Fruit fly (Drosophila melanogaster) whole organism, embryonic: ENCODE results near the gene Snx27.
A peak's percentile ranks its signal among the peaks of the same experiment; 100 is the strongest.

Source experiments
- Bgb ChIP-seq: fragments of 200-800 bp; sonication (Bioruptor generic); IDR thresholded peaks from 2 replicates; pipeline ENCODE4 v1.3.6; 2022; ENCODE audit warnings: missing biosample characterization, missing genetic modification characterization; ENCODE audit not compliant: partially characterized antibody
- Blimp-1 ChIP-seq: fragments of 200-800 bp; sonication (Bioruptor generic); optimal IDR thresholded peaks from 3 replicates; lab custom pipeline; 2018; ENCODE audit warnings: missing biosample characterization, missing genetic modification characterization, mild to moderate bottlenecking, moderate library complexity, missing genetic modification reagents
- CG10462 ChIP-seq: fragments of 200-800 bp; sonication (Bioruptor generic); optimal IDR thresholded peaks from 2 replicates; lab custom pipeline; 2016; ENCODE audit warnings: missing biosample characterization, missing genetic modification characterization
- CG11723 ChIP-seq: fragments of 200-800 bp; sonication (Bioruptor generic); optimal IDR thresholded peaks from 2 replicates; lab custom pipeline; 2017; ENCODE audit warnings: missing biosample characterization, mild to moderate bottlenecking, missing genetic modification characterization
- CG15514 ChIP-seq: fragments of 200-800 bp; sonication (Bioruptor generic); optimal IDR thresholded peaks from 3 replicates; lab custom pipeline; 2017; ENCODE audit warnings: missing biosample characterization, missing genetic modification characterization, mild to moderate bottlenecking, moderate library complexity, missing genetic modification reagents
- CG1603 ChIP-seq: fragments of 200-800 bp; sonication (Bioruptor generic); optimal IDR thresholded peaks from 2 replicates; lab custom pipeline; 2019; ENCODE audit warnings: missing biosample characterization, mild to moderate bottlenecking, missing genetic modification characterization, moderate library complexity
- CG16813 ChIP-seq: fragments of 200-800 bp; sonication (Bioruptor generic); IDR thresholded peaks from 3 replicates; pipeline ENCODE4 v1.3.6; 2022; ENCODE audit warnings: missing biosample characterization, missing genetic modification characterization; ENCODE audit not compliant: partially characterized antibody
- CG18011 ChIP-seq: fragments of 200-800 bp; sonication (Bioruptor generic); optimal IDR thresholded peaks from 2 replicates; lab custom pipeline; 2017; ENCODE audit warnings: missing biosample characterization, missing genetic modification characterization, mild to moderate bottlenecking, moderate library complexity, missing genotype
- CG18764 ChIP-seq: fragments of 200-800 bp; sonication (Bioruptor generic); optimal IDR thresholded peaks from 3 replicates; lab custom pipeline; 2016; ENCODE audit warnings: missing biosample characterization, missing genetic modification characterization
- CG2875 ChIP-seq: fragments of 200-800 bp; sonication (Bioruptor generic); optimal IDR thresholded peaks from 2 replicates; lab custom pipeline; 2017; ENCODE audit warnings: missing biosample characterization, mild to moderate bottlenecking, missing genetic modification characterization, missing genetic modification reagents
- CG34224 ChIP-seq: fragments of 200-800 bp; sonication (Bioruptor generic); IDR thresholded peaks from 3 replicates; pipeline ENCODE4 v1.3.6; 2022; ENCODE audit warnings: missing biosample characterization, missing genetic modification characterization; ENCODE audit not compliant: partially characterized antibody
- CG4404 ChIP-seq: fragments of 200-800 bp; sonication (Bioruptor generic); IDR thresholded peaks from 2 replicates; pipeline ENCODE4 v1.3.6; 2022; ENCODE audit warnings: missing biosample characterization, missing genetic modification characterization
- CG4424 ChIP-seq: fragments of 200-800 bp; sonication (Bioruptor generic); optimal IDR thresholded peaks from 3 replicates; lab custom pipeline; 2016; ENCODE audit warnings: missing biosample characterization, missing genetic modification characterization
- CG4617 ChIP-seq: fragments of 200-800 bp; sonication (Bioruptor generic); optimal IDR thresholded peaks from 3 replicates; lab custom pipeline; 2016; ENCODE audit warnings: missing biosample characterization, missing genetic modification characterization, borderline replicate concordance
- CG4707 ChIP-seq: fragments of 200-800 bp; sonication (Bioruptor generic); optimal IDR thresholded peaks from 2 replicates; lab custom pipeline; 2018; ENCODE audit warnings: missing biosample characterization, mild to moderate bottlenecking, missing genetic modification characterization, moderate library complexity
- CG4730 ChIP-seq: fragments of 200-800 bp; sonication (Bioruptor generic); IDR thresholded peaks from 2 replicates; pipeline ENCODE4 v1.3.6; 2022; ENCODE audit warnings: missing biosample characterization, missing genetic modification characterization
- CG6791 ChIP-seq: fragments of 200-800 bp; sonication (Bioruptor generic); IDR thresholded peaks from 3 replicates; pipeline ENCODE4 v1.3.6; 2022; ENCODE audit warnings: missing biosample characterization, missing genetic modification characterization; ENCODE audit not compliant: partially characterized antibody
- CG7963 ChIP-seq: fragments of 200-800 bp; sonication (Bioruptor generic); IDR thresholded peaks from 3 replicates; pipeline ENCODE4 v1.3.6; 2022; ENCODE audit warnings: missing biosample characterization, missing genetic modification characterization; ENCODE audit not compliant: partially characterized antibody
- CG8290 ChIP-seq, 3 experiments: fragments of 200-800 bp; sonication (Bioruptor generic); optimal IDR thresholded peaks; 2 replicates each; lab custom pipeline; 2016 to 2019; ENCODE audit warnings: missing biosample characterization in 3 of 3, missing genetic modification characterization in 3 of 3, mild to moderate bottlenecking in 2 of 3, moderate library complexity in 1 of 3
- Drgx ChIP-seq: fragments of 200-800 bp; sonication (Bioruptor generic); IDR thresholded peaks from 2 replicates; pipeline ENCODE4 v1.3.6; 2022; ENCODE audit warnings: missing biosample characterization, missing genetic modification characterization
- ERR ChIP-seq: fragments of 200-800 bp; sonication (Bioruptor generic); optimal IDR thresholded peaks from 2 replicates; lab custom pipeline; 2016; ENCODE audit warnings: missing biosample characterization, missing genetic modification characterization
- Ets97D ChIP-seq: fragments of 200-800 bp; sonication (Bioruptor generic); optimal IDR thresholded peaks from 3 replicates; lab custom pipeline; 2016; ENCODE audit warnings: missing biosample characterization, missing genetic modification characterization
- HmgZ ChIP-seq: fragments of 200-800 bp; sonication (Bioruptor generic); optimal IDR thresholded peaks from 2 replicates; lab custom pipeline; 2018; ENCODE audit warnings: missing biosample characterization, mild to moderate bottlenecking, missing genetic modification characterization
- Mad ChIP-seq: fragments of 200-800 bp; sonication (Bioruptor generic); optimal IDR thresholded peaks from 2 replicates; lab custom pipeline; 2016; ENCODE audit warnings: missing biosample characterization, missing genetic modification characterization
- NFAT ChIP-seq: fragments of 200-800 bp; sonication (Bioruptor generic); IDR thresholded peaks from 2 replicates; pipeline ENCODE4 v1.3.6; 2022; ENCODE audit warnings: missing biosample characterization, missing genetic modification characterization
- YL-1 ChIP-seq: fragments of 200-800 bp; sonication (Bioruptor generic); optimal IDR thresholded peaks from 3 replicates; lab custom pipeline; 2017; ENCODE audit warnings: missing biosample characterization, mild to moderate bottlenecking, missing genetic modification characterization
- bbx ChIP-seq: fragments of 200-800 bp; sonication (Bioruptor generic); IDR thresholded peaks from 2 replicates; pipeline ENCODE4 v1.3.6; 2022; ENCODE audit warnings: missing biosample characterization, missing genetic modification characterization; ENCODE audit not compliant: partially characterized antibody
- ci ChIP-seq: fragments of 200-800 bp; sonication (Bioruptor generic); IDR thresholded peaks from 3 replicates; pipeline ENCODE4 v1.3.6; 2022; ENCODE audit warnings: missing biosample characterization, missing genetic modification characterization
- croc ChIP-seq: fragments of 200-800 bp; sonication (Bioruptor generic); conservative IDR thresholded peaks from 3 replicates; pipeline ENCODE4 v1.3.6; 2022; ENCODE audit warnings: missing biosample characterization, missing genetic modification characterization
- dmrt99B ChIP-seq: fragments of 200-800 bp; sonication (Bioruptor generic); optimal IDR thresholded peaks from 2 replicates; lab custom pipeline; 2018; ENCODE audit warnings: missing biosample characterization, mild to moderate bottlenecking, missing genetic modification characterization, moderate library complexity
- ewg ChIP-seq: fragments of 200-800 bp; sonication (Bioruptor generic); optimal IDR thresholded peaks from 3 replicates; lab custom pipeline; 2017; ENCODE audit warnings: mild to moderate bottlenecking, missing biosample characterization, missing genetic modification reagents, missing genetic modification characterization
- exex ChIP-seq: fragments of 200-800 bp; sonication (Bioruptor generic); optimal IDR thresholded peaks from 4 replicates; lab custom pipeline; 2018; ENCODE audit warnings: missing biosample characterization, mild to moderate bottlenecking, missing genetic modification characterization, moderate library complexity
- gem ChIP-seq: fragments of 200-800 bp; sonication (Bioruptor generic); optimal IDR thresholded peaks from 2 replicates; lab custom pipeline; 2019; ENCODE audit warnings: missing biosample characterization, mild to moderate bottlenecking, missing genetic modification characterization, moderate library complexity
- grau ChIP-seq: fragments of 200-800 bp; optimal IDR thresholded peaks from 3 replicates; lab custom pipeline; 2019; ENCODE audit warnings: missing biosample characterization, mild to moderate bottlenecking, missing genetic modification characterization, moderate library complexity
- grn ChIP-seq: fragments of 200-800 bp; sonication (Bioruptor generic); optimal IDR thresholded peaks from 3 replicates; lab custom pipeline; 2017; ENCODE audit warnings: missing biosample characterization, missing genetic modification characterization
- hkb ChIP-seq, 2 experiments: fragments of 200-800 bp in 1 of 2; fragments of >200 bp in 1 of 2; sonication (Bioruptor generic) in 1 of 2; IDR thresholded peaks in 1 of 2; optimal IDR thresholded peaks in 1 of 2; 2 replicates each; pipeline versions ENCODE4 v1.3.6 to Lab custom; 2017 to 2022; ENCODE audit warnings: missing biosample characterization in 1 of 2, missing genetic modification characterization in 1 of 2
- insv ChIP-seq, 2 experiments: fragments of 200-800 bp; sonication (Bioruptor generic); optimal IDR thresholded peaks; 3 replicates each; lab custom pipeline; 2016 to 2018; ENCODE audit warnings: missing biosample characterization in 2 of 2, missing genetic modification characterization in 2 of 2
- maf-S ChIP-seq: fragments of 200-800 bp; sonication (Bioruptor generic); optimal IDR thresholded peaks from 2 replicates; lab custom pipeline; 2016; ENCODE audit warnings: missing biosample characterization, missing genetic modification characterization
- mirr ChIP-seq: fragments of 200-800 bp; sonication (Bioruptor generic); optimal IDR thresholded peaks from 3 replicates; lab custom pipeline; 2018; ENCODE audit warnings: missing biosample characterization, mild to moderate bottlenecking, missing genetic modification characterization
- otp ChIP-seq: fragments of 200-800 bp; sonication (Bioruptor generic); IDR thresholded peaks from 3 replicates; pipeline ENCODE4, ENCODE4 v1.3.6; 2022; ENCODE audit warnings: missing biosample characterization, missing genetic modification characterization
- psq ChIP-seq: fragments of 200-800 bp; sonication (Bioruptor generic); optimal IDR thresholded peaks from 2 replicates; lab custom pipeline; 2017; ENCODE audit warnings: missing biosample characterization, missing genetic modification characterization
- pzg ChIP-seq: fragments of 200-800 bp; sonication (Bioruptor generic); optimal IDR thresholded peaks from 3 replicates; lab custom pipeline; 2018; ENCODE audit warnings: missing biosample characterization, mild to moderate bottlenecking, missing genetic modification characterization, moderate library complexity
- slou ChIP-seq: fragments of 200-800 bp; sonication (Bioruptor generic); optimal IDR thresholded peaks from 3 replicates; lab custom pipeline; 2016; ENCODE audit warnings: missing biosample characterization, missing genetic modification characterization
- sr ChIP-seq: fragments of 200-800 bp; sonication (Bioruptor generic); IDR thresholded peaks from 3 replicates; pipeline ENCODE4 v1.3.6; 2022; ENCODE audit warnings: missing biosample characterization, missing genetic modification characterization
- z ChIP-seq: fragments of 200-800 bp; sonication (Bioruptor generic); IDR thresholded peaks from 3 replicates; pipeline ENCODE4 v1.3.6; 2022; ENCODE audit warnings: missing biosample characterization, missing genetic modification characterization

Snx27 gene

DNA sequence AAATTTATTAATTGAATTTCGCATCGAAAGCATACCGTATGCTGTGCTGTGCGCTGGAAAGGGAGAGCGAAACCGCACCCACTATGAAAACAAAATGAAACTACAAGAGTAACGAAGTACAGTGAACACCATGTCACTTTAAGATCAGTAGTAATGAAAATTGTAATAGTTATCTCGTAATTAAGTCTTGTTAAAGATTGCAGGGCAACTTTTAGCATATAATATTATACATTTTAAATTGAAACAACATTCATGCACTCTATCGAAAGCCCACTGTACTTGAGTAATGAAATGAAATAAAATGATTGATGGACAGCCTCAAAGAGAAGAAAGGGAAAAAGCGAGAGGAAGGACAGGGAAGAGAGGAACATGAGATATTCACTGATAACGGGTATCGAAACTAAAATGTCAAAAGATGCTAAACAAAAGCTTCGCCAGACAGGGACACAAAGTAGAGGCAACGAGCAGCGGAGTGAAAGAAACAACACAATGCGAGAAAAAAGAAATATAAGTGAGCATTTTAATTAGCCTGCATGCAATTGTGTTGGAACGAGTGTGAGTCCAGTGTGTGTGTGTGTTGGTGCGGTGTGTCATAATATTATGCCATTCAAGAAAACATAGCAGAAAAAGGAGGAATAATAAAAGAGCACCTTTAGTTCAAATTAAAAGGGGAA is 2.4 kb downstream of the Snx27 start (continued):
- TF ChIP-seq CG7963 = no peak
- TF ChIP-seq z (GFP tag; lab: Robert Waterston, UW) = no peak
- peak; percentile 55 for TF ChIP-seq Mad

DNA sequence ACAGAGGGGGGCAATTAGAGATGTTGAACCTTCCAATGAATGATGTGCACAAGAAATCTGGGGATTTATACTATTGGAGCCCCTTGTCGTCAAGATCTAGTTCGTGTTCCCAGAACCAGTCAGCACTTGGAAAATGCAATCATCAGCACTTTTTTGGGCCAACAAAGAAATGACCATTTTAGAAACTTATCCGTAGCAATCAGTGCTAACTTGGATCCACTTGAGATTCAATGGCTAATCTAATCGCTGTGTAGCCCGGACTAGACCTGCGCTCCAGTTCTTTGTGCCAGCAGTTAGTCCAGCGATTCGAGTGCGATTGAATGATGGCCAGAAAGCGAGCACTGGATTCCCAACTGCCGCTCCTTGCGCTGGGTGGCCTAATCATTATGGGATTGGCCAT is 5.4 kb downstream of the Snx27 start, which contains the start of gene CG15773:
TSS of gene CG15773 (plus strand) at position 301 of the 400 bp plus-strand sequence.
- TF ChIP-seq CG4707 (GFP tag; lab: Kevin White, UChicago) (no peak), exex (peak; percentile 8), Blimp-1 (GFP tag; lab: Kevin White, UChicago) (no peak), bbx (GFP tag; lab: Robert Waterston, UW) (no peak), maf-S (no peak), dmrt99B (tag; lab: Kevin White, UChicago) (no peak), CG4424 (GFP tag; lab: Kevin White, UChicago) (no peak), pzg (GFP tag; lab: Kevin White, UChicago) (no peak), Ets97D (no peak), grn (peak; percentile 26), CG15514 (GFP tag; lab: Kevin White, UChicago) (peak; percentile 84), CG1603 (tag; lab: Kevin White, UChicago) (no peak), CG18011 (GFP tag; lab: Kevin White, UChicago) (no peak)

DNA sequence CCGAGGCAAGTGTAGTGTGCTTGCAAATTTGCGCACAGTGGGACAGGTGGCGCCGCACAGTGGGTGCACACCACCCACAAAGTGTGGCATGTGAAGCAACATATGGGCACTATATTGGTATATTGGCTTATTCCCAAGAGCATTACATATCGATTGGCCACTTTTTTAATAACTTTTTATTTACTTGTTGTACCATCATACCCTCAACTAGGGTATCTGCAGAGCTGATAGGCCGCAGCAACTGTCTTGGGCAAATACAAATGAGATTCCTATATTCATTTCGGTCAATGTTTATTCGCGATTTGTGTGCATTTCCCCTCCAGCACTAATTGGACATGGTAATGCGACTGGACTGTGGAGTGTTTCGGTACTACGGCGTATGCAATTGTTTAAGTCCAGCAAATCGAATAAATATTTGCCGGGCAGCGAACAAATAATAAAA is 13.1 kb downstream of the Snx27 start:
- TF ChIP-seq otp = peak; percentile 42; the same call in 1 of the 3 replicates
- no peak for TF ChIP-seq CG4617 (GFP tag; lab: Kevin White, UChicago)
- TF ChIP-seq CG10462 (GFP tag; lab: Kevin White, UChicago) = no peak
- no peak for TF ChIP-seq CG8290 (GFP tag; optimal IDR thresholded peaks at IDR 0.05; lab: Kevin White, UChicago)
- peak in 1 of 2 experiments; percentile 76 for TF ChIP-seq CG8290 (tag; optimal IDR thresholded peaks at IDR 0.05; lab: Kevin White, UChicago)
- no peak for TF ChIP-seq Bgb (GFP tag; lab: Robert Waterston, UW)
- TF ChIP-seq mirr = no peak
- TF ChIP-seq insv (GFP tag; optimal IDR thresholded peaks at IDR 0.05; lab: Kevin White, UChicago) = no peak
- TF ChIP-seq CG4404 = peak; percentile 35
- TF ChIP-seq CG4730 (GFP tag; lab: Robert Waterston, UW) = 0 out of 2 replicates have a peak, but pooled peaks have one; percentile 13
- peak; percentile 72 for TF ChIP-seq CG2875 (GFP tag; lab: Kevin White, UChicago)
- TF ChIP-seq gem = peak; percentile 67
- no peak for TF ChIP-seq croc (GFP tag; lab: Robert Waterston, UW)
- peak; percentile 5 for TF ChIP-seq slou
- no peak for TF ChIP-seq CG18011 (GFP tag; lab: Kevin White, UChicago)
- TF ChIP-seq CG16813 (GFP tag; lab: Robert Waterston, UW) = no peak
- no peak for TF ChIP-seq CG18764
- no peak for TF ChIP-seq NFAT (GFP tag; lab: Robert Waterston, UW)
- TF ChIP-seq Ets97D = no peak
- TF ChIP-seq psq (GFP tag; lab: Kevin White, UChicago) = no peak
- TF ChIP-seq ci (GFP tag; lab: Robert Waterston, UW) = peak; percentile 72
- no peak for TF ChIP-seq ERR (GFP tag; lab: Kevin White, UChicago)
- TF ChIP-seq grau (tag; lab: Kevin White, UChicago) = peak; percentile 25
- TF ChIP-seq CG6791 (GFP tag; lab: Robert Waterston, UW) = no peak
- TF ChIP-seq ewg (GFP tag; lab: Kevin White, UChicago) = peak; percentile 54
- peak; percentile 94 for TF ChIP-seq Drgx (GFP tag; lab: Robert Waterston, UW)
- no peak for TF ChIP-seq HmgZ (tag; lab: Kevin White, UChicago)
- no peak for TF ChIP-seq hkb (optimal IDR thresholded peaks at IDR 0.05; lab: Kevin White, UChicago)
- peak; percentile 46 for TF ChIP-seq hkb (GFP tag; IDR thresholded peaks at IDR 0.05; lab: Robert Waterston, UW)
- TF ChIP-seq sr (GFP tag; lab: Robert Waterston, UW) = no peak
- peak; percentile 49 for TF ChIP-seq CG11723
- no peak for TF ChIP-seq CG34224 (GFP tag; lab: Robert Waterston, UW)
- TF ChIP-seq YL-1 (GFP tag; lab: Kevin White, UChicago) = no peak
